Worm (Caenorhabditis elegans) whole organism, young adult: ENCODE measurements around the gene fbxc-43.

Experiments used
- ccch-3 ChIP-seq: fragments of 200-800 bp; sonication (Bioruptor generic); optimal IDR thresholded peaks from 2 replicates; lab custom pipeline; 2018; ENCODE audit warnings: mild to moderate bottlenecking, missing genetic modification characterization, missing compliant biosample characterization
- ceh-40 ChIP-seq: fragments of 200-800 bp; sonication (Bioruptor generic); IDR thresholded peaks from 2 replicates; pipeline ENCODE4 v1.3.6; 2022; ENCODE audit warnings: missing genetic modification characterization, missing compliant biosample characterization
- ceh-79 ChIP-seq: sonication (generic microtip); optimal IDR thresholded peaks from 2 replicates; lab custom pipeline; 2017; ENCODE audit warnings: mild to moderate bottlenecking, missing genetic modification characterization, missing compliant biosample characterization
- lin-40 ChIP-seq: sonication (generic microtip); optimal IDR thresholded peaks from 2 replicates; lab custom pipeline; 2016; ENCODE audit warnings: missing genetic modification characterization, mild to moderate bottlenecking, missing compliant biosample characterization, missing genotype, missing genetic modification reagents
- mcd-1 ChIP-seq: fragments of 200-800 bp; sonication (Bioruptor generic); IDR thresholded peaks from 2 replicates; pipeline ENCODE4 v1.3.6; 2022; ENCODE audit warnings: missing genetic modification reagents, missing genetic modification characterization, missing compliant biosample characterization
- mel-28 ChIP-seq: sonication (generic microtip); optimal IDR thresholded peaks from 2 replicates; lab custom pipeline; 2016; ENCODE audit warnings: borderline replicate concordance, mild to moderate bottlenecking, missing genetic modification characterization, missing compliant biosample characterization
- snpc-4 ChIP-seq, 5 experiments: fragments of 150-350 bp in 1 of 5; sonication (generic microtip) in 4 of 5; optimal IDR thresholded peaks; 2 replicates each; lab custom pipeline; 2014 to 2018; ENCODE audit warnings: missing genetic modification characterization in 5 of 5, missing biosample characterization in 3 of 5, antibody characterized with exemption in 2 of 5, mild to moderate bottlenecking in 2 of 5, missing compliant biosample characterization in 2 of 5, missing genotype in 2 of 5, moderate library complexity in 2 of 5, missing genetic modification reagents in 1 of 5
- sptf-2 ChIP-seq: fragments of 200-800 bp; sonication (Bioruptor generic); optimal IDR thresholded peaks from 2 replicates; lab custom pipeline; 2018; ENCODE audit warnings: mild to moderate bottlenecking, missing genetic modification characterization, missing compliant biosample characterization
- unc-130 ChIP-seq: sonication (generic microtip); optimal IDR thresholded peaks from 2 replicates; lab custom pipeline; 2016; ENCODE audit warnings: missing genetic modification reagents, missing genetic modification characterization, missing compliant biosample characterization

DNA sequence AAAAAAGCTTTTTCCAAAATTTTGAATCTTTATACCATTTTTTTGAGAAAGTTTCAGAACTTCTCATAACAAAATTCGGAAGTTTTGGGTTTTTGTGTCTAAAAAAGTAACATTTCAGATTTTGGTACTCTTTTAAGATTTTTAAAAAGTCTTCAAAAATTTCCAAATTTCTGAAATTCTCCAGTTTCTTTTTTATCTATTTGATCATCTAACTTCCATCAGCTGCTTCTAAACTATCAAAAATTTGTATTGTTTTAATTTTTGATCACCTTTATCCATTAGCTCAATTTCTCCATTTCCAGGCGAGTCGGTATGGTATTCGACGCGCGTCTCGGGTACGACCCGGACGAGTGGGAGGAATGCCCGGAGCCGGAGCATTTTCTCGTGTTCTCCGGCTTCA is 49.4 kb downstream of the fbxc-43 start, which contains the start of gene cpna-1:
- TF ChIP-seq snpc-4 (GFP tag; optimal IDR thresholded peaks at IDR 0.05; lab: Kevin White, UChicago) (no peak), snpc-4 (tag; optimal IDR thresholded peaks at IDR 0.05; lab: Kevin White, UChicago) (no peak), ccch-3 (GFP tag; lab: Kevin White, UChicago) (no peak), sptf-2 (no peak), unc-130 (no peak), lin-40 (no peak), ceh-79 (tag; lab: Kevin White, UChicago) (no peak), ceh-40 (GFP tag; lab: Robert Waterston, UW) (no peak), mcd-1 (GFP tag; lab: Robert Waterston, UW) (no peak), mel-28 (tag; lab: Kevin White, UChicago) (no peak)
